Worm (Caenorhabditis elegans) whole organism, late embryonic: ENCODE data around the gene C45H4.18.

Source experiments
- C08G9.2 ChIP-seq: sonication (generic microtip); optimal IDR thresholded peaks from 2 replicates; lab custom pipeline; 2016; ENCODE audit warnings: mild to moderate bottlenecking, missing genetic modification characterization, moderate library complexity, missing compliant biosample characterization
- K02D7.2 ChIP-seq: sonication (generic microtip); optimal IDR thresholded peaks from 2 replicates; lab custom pipeline; 2017; ENCODE audit warnings: mild to moderate bottlenecking, missing genetic modification characterization, missing compliant biosample characterization
- K09A11.1 ChIP-seq: sonication (generic microtip); optimal IDR thresholded peaks from 2 replicates; lab custom pipeline; 2017; ENCODE audit warnings: antibody characterized with exemption, mild to moderate bottlenecking, missing genetic modification characterization, missing compliant biosample characterization; ENCODE audit not compliant: insufficient read depth
- T23F11.4 ChIP-seq: fragments of 200-800 bp; sonication (Bioruptor generic); optimal IDR thresholded peaks from 2 replicates; lab custom pipeline; 2018; ENCODE audit warnings: mild to moderate bottlenecking, missing genetic modification characterization, missing compliant biosample characterization
- ceh-18 ChIP-seq: sonication (generic microtip); optimal IDR thresholded peaks from 2 replicates; lab custom pipeline; 2016; ENCODE audit warnings: missing genetic modification characterization, missing compliant biosample characterization
- ceh-2 ChIP-seq: sonication (generic microtip); optimal IDR thresholded peaks from 2 replicates; lab custom pipeline; 2016; ENCODE audit warnings: missing genotype, missing genetic modification characterization, missing compliant biosample characterization
- ceh-34 ChIP-seq: sonication (generic microtip); optimal IDR thresholded peaks from 2 replicates; lab custom pipeline; 2016; ENCODE audit warnings: mild to moderate bottlenecking, missing genetic modification characterization, missing compliant biosample characterization
- ceh-48 ChIP-seq: sonication (generic microtip); optimal IDR thresholded peaks from 2 replicates; lab custom pipeline; 2016; ENCODE audit warnings: missing genetic modification characterization, inconsistent platforms, missing compliant biosample characterization
- ceh-6 ChIP-seq: fragments of 200-800 bp; sonication (Bioruptor generic); optimal IDR thresholded peaks from 2 replicates; lab custom pipeline; 2018; ENCODE audit warnings: mild to moderate bottlenecking, missing genetic modification characterization, missing compliant biosample characterization
- dve-1 ChIP-seq: sonication (generic microtip); optimal IDR thresholded peaks from 2 replicates; lab custom pipeline; 2017; ENCODE audit warnings: antibody characterized with exemption, mild to moderate bottlenecking, missing genetic modification characterization, missing compliant biosample characterization
- elt-2 ChIP-seq: sonication (generic microtip); optimal IDR thresholded peaks from 2 replicates; lab custom pipeline; 2016; ENCODE audit warnings: missing genetic modification reagents, missing genetic modification characterization, missing compliant biosample characterization
- ets-4 ChIP-seq: sonication (generic microtip); optimal IDR thresholded peaks from 2 replicates; lab custom pipeline; 2016; ENCODE audit warnings: missing genetic modification characterization, missing compliant biosample characterization
- eyg-1 ChIP-seq: sonication (generic microtip); optimal IDR thresholded peaks from 2 replicates; lab custom pipeline; 2016; ENCODE audit warnings: missing genotype, missing genetic modification characterization, missing compliant biosample characterization
- fkh-10 ChIP-seq: fragments of 150-350 bp; optimal IDR thresholded peaks from 2 replicates; lab custom pipeline; 2014; ENCODE audit warnings: missing biosample characterization, missing genetic modification reagents, missing genetic modification characterization
- fkh-6 ChIP-seq: sonication (generic microtip); optimal IDR thresholded peaks from 2 replicates; lab custom pipeline; 2016; ENCODE audit warnings: missing genetic modification characterization, missing compliant biosample characterization
- gmeb-2 ChIP-seq: sonication (generic microtip); optimal IDR thresholded peaks from 2 replicates; lab custom pipeline; 2016; ENCODE audit warnings: missing genetic modification characterization, inconsistent platforms, missing compliant biosample characterization
- hlh-13 ChIP-seq: fragments of 200-800 bp; sonication (Bioruptor generic); optimal IDR thresholded peaks from 2 replicates; lab custom pipeline; 2018; ENCODE audit warnings: mild to moderate bottlenecking, missing genetic modification characterization, missing compliant biosample characterization
- hlh-15 ChIP-seq: sonication (generic microtip); optimal IDR thresholded peaks from 2 replicates; lab custom pipeline; 2016; ENCODE audit warnings: missing genetic modification characterization, missing compliant biosample characterization
- hlh-6 ChIP-seq: sonication (generic microtip); optimal IDR thresholded peaks from 2 replicates; lab custom pipeline; 2016; ENCODE audit warnings: missing genotype, missing genetic modification characterization, missing compliant biosample characterization
- hlh-8 ChIP-seq: sonication (generic microtip); optimal IDR thresholded peaks from 2 replicates; lab custom pipeline; 2016; ENCODE audit warnings: missing genotype, missing genetic modification characterization, missing compliant biosample characterization
- lim-6 ChIP-seq: sonication (generic microtip); optimal IDR thresholded peaks from 2 replicates; lab custom pipeline; 2016; ENCODE audit warnings: missing genetic modification characterization, missing compliant biosample characterization
- lin-11 ChIP-seq: fragments of 200-800 bp; sonication (Bioruptor generic); optimal IDR thresholded peaks from 2 replicates; lab custom pipeline; 2018; ENCODE audit warnings: mild to moderate bottlenecking, missing genetic modification characterization, missing compliant biosample characterization
- madf-2 ChIP-seq: sonication (generic microtip); optimal IDR thresholded peaks from 2 replicates; lab custom pipeline; 2017; ENCODE audit warnings: missing genetic modification characterization, missing compliant biosample characterization
- mec-3 ChIP-seq: sonication (generic microtip); optimal IDR thresholded peaks from 2 replicates; lab custom pipeline; 2016; ENCODE audit warnings: borderline replicate concordance, missing genetic modification characterization, missing compliant biosample characterization
- nhr-232 ChIP-seq: sonication (generic microtip); optimal IDR thresholded peaks from 2 replicates; lab custom pipeline; 2016; ENCODE audit warnings: missing genetic modification characterization, missing compliant biosample characterization
- pha-2 ChIP-seq: sonication (generic microtip); optimal IDR thresholded peaks from 2 replicates; lab custom pipeline; 2017; ENCODE audit warnings: mild to moderate bottlenecking, missing genetic modification characterization, missing compliant biosample characterization
- pha-4 ChIP-seq: fragments of 150-350 bp; optimal IDR thresholded peaks from 2 replicates; lab custom pipeline; 2018; ENCODE audit warnings: missing biosample characterization, missing genetic modification reagents, missing genetic modification characterization
- pros-1 ChIP-seq: fragments of 150-350 bp; optimal IDR thresholded peaks from 2 replicates; lab custom pipeline; 2014; ENCODE audit warnings: missing biosample characterization, missing genetic modification reagents, missing genetic modification characterization
- sdc-2 ChIP-seq: sonication (generic microtip); optimal IDR thresholded peaks from 2 replicates; lab custom pipeline; 2016; ENCODE audit warnings: missing genotype, missing genetic modification characterization, missing compliant biosample characterization
- sox-4 ChIP-seq: sonication (generic microtip); optimal IDR thresholded peaks from 2 replicates; lab custom pipeline; 2017; ENCODE audit warnings: mild to moderate bottlenecking, missing genetic modification characterization, inconsistent platforms, missing compliant biosample characterization
- tbx-2 ChIP-seq: sonication (generic microtip); optimal IDR thresholded peaks from 2 replicates; lab custom pipeline; 2016; ENCODE audit warnings: missing genetic modification characterization, missing compliant biosample characterization
- ttx-3 ChIP-seq: sonication (generic microtip); optimal IDR thresholded peaks from 2 replicates; lab custom pipeline; 2016; ENCODE audit warnings: missing genetic modification reagents, missing genetic modification characterization, missing compliant biosample characterization
- unc-3 ChIP-seq, 2 experiments: fragments of 200-800 bp in 1 of 2; sonication (Bioruptor generic) in 1 of 2; sonication (generic microtip) in 1 of 2; conservative IDR thresholded peaks in 1 of 2; optimal IDR thresholded peaks in 1 of 2; 2 replicates each; pipeline versions ENCODE4 v1.3.6 to Lab custom; 2016 to 2022; ENCODE audit warnings: missing compliant biosample characterization in 2 of 2, missing genetic modification characterization in 2 of 2, missing genetic modification reagents in 1 of 2
- unc-42 ChIP-seq: sonication (generic microtip); optimal IDR thresholded peaks from 2 replicates; lab custom pipeline; 2016; ENCODE audit warnings: missing genotype, missing genetic modification characterization, missing compliant biosample characterization
- unc-55 ChIP-seq: sonication (generic microtip); optimal IDR thresholded peaks from 2 replicates; lab custom pipeline; 2017; ENCODE audit warnings: missing biosample characterization, missing genetic modification reagents, missing genetic modification characterization
- unc-86 ChIP-seq: sonication (generic microtip); optimal IDR thresholded peaks from 2 replicates; lab custom pipeline; 2016; ENCODE audit warnings: missing genetic modification characterization, missing compliant biosample characterization
- zip-5 ChIP-seq: sonication (generic microtip); optimal IDR thresholded peaks from 2 replicates; lab custom pipeline; 2016; ENCODE audit warnings: missing genetic modification characterization, missing compliant biosample characterization
- ztf-16 ChIP-seq: sonication (generic microtip); optimal IDR thresholded peaks from 2 replicates; lab custom pipeline; 2017; ENCODE audit warnings: missing genetic modification characterization, missing compliant biosample characterization

C45H4.18 gene

ce11 chrV:2174465-2174864 is 877 bp upstream of the C45H4.18 start (continued):
- TF ChIP-seq fkh-10 (GFP tag; lab: Kevin White, UChicago) (no peak), mec-3 (no peak)
- TF ChIP-seq, all 69 proteins: peak for 0

- no peak for TF ChIP-seq tbx-2 (tag; lab: Kevin White, UChicago)
- no peak for TF ChIP-seq sox-4
- no peak for TF ChIP-seq ceh-34 (tag; lab: Kevin White, UChicago)
- TF ChIP-seq fkh-6 (tag; lab: Kevin White, UChicago) = no peak
- TF ChIP-seq sdc-2 (tag; lab: Kevin White, UChicago) = no peak
- TF ChIP-seq hlh-8 = no peak
- no peak for TF ChIP-seq T23F11.4
- TF ChIP-seq K09A11.1 = no peak
- TF ChIP-seq fkh-10 (GFP tag; lab: Kevin White, UChicago) = no peak
- no peak for TF ChIP-seq hlh-13
- TF ChIP-seq pros-1 = no peak
- TF ChIP-seq pha-2 = no peak
- no peak for TF ChIP-seq elt-2 (tag; lab: Kevin White, UChicago)
- TF ChIP-seq C08G9.2 (tag; lab: Kevin White, UChicago) = no peak
- TF ChIP-seq lim-6 (tag; lab: Kevin White, UChicago) = no peak
- TF ChIP-seq ceh-18 (tag; lab: Kevin White, UChicago) = no peak
- no peak for TF ChIP-seq K02D7.2
These were observed 2.0 kb downstream of the C45H4.18 start, which contains the start of gene srbc-17 for ce11 chrV:2177307-2177764. Gene srbc-17, plus strand, starts transcription at chrV:2177714.

- TF ChIP-seq hlh-6 (tag; lab: Kevin White, UChicago) (no peak), pha-4 (tag; lab: Kevin White, UChicago) (no peak), madf-2 (tag; lab: Kevin White, UChicago) (no peak), lim-6 (tag; lab: Kevin White, UChicago) (no peak), pha-2 (no peak), eyg-1 (tag; lab: Kevin White, UChicago) (no peak), unc-55 (GFP tag; lab: Kevin White, UChicago) (no peak), ceh-48 (tag; lab: Kevin White, UChicago) (no peak), ttx-3 (tag; lab: Kevin White, UChicago) (no peak), ceh-6 (GFP tag; lab: Kevin White, UChicago) (no peak), pros-1 (no peak), K02D7.2 (no peak), hlh-15 (no peak), zip-5 (tag; lab: Kevin White, UChicago) (no peak), fkh-6 (tag; lab: Kevin White, UChicago) (no peak), ztf-16 (tag; lab: Kevin White, UChicago) (no peak), K09A11.1 (no peak)
These were observed 3.9 kb downstream of the C45H4.18 start, which contains the start of gene cyp-33C1 for ce11 chrV:2179214-2179613. Gene cyp-33C1, plus strand, starts transcription at chrV:2179514.

- TF ChIP-seq unc-86 (tag; lab: Kevin White, UChicago) (no peak), nhr-232 (tag; lab: Kevin White, UChicago) (no peak), lim-6 (tag; lab: Kevin White, UChicago) (no peak), gmeb-2 (tag; lab: Kevin White, UChicago) (no peak)
These were observed 6.4 kb downstream of the C45H4.18 start, which contains the start of gene srbc-16 for ce11 chrV:2181738-2182137. Gene srbc-16, plus strand, starts transcription at chrV:2182038.

- TF ChIP-seq unc-42 (tag; lab: Kevin White, UChicago) (no peak), ceh-6 (GFP tag; lab: Kevin White, UChicago) (no peak), unc-3 (GFP tag; conservative IDR thresholded peaks at IDR 0.05; lab: Robert Waterston, UW) (no peak), unc-3 (tag; optimal IDR thresholded peaks at IDR 0.05; lab: Kevin White, UChicago) (no peak), ceh-18 (tag; lab: Kevin White, UChicago) (no peak), K09A11.1 (no peak), dve-1 (no peak), madf-2 (tag; lab: Kevin White, UChicago) (no peak), lin-11 (tag; lab: Kevin White, UChicago) (no peak), fkh-6 (tag; lab: Kevin White, UChicago) (no peak), ets-4 (tag; lab: Kevin White, UChicago) (no peak), pha-4 (tag; lab: Kevin White, UChicago) (no peak), ceh-2 (no peak), ceh-48 (tag; lab: Kevin White, UChicago) (no peak)
- TF ChIP-seq, all 69 proteins: peak for 0
These were observed 7.8 kb downstream of the C45H4.18 start, which contains the start of gene cyp-33C2 for ce11 chrV:2183162-2183561. Gene cyp-33C2, plus strand, starts transcription at chrV:2183488.
